Fruit fly (Drosophila melanogaster): ENCODE data around the gene mew.

DNA sequence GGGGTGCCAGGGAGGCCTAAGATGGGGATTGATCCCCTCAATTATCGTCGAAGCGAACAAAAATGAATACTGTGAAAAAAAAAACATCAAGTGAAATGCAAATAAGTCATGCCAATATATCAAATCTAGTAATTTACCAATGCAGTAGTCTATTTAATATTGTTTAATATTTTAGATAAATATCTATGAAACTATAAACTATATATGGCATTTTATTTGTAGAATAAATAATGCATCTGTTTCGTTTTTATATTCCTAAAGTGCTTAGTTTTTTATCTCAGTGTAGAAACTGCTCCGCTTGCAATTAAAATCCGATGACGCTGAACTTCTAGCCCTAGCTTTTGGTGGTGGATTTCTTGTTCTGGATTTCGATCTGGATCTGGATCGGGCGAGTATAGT lies 30.1 kb downstream of the mew start:
- TF ChIP-seq Doc3 (GFP tag; IDR thresholded peaks at IDR 0.05; ENCODE audit: partially characterized antibody) (no peak), knrl (GFP tag; IDR thresholded peaks at IDR 0.05; ENCODE audit: partially characterized antibody) (no peak), Hand (GFP tag; optimal IDR thresholded peaks at IDR 0.05) (no peak), CG2129 (GFP tag; IDR thresholded peaks at IDR 0.05; ENCODE audit: partially characterized antibody) (no peak), ac (GFP tag; optimal IDR thresholded peaks at IDR 0.05) (no peak), Dll (GFP tag; IDR thresholded peaks at IDR 0.05; ENCODE audit: partially characterized antibody) (no peak), CG3407 (GFP tag; optimal IDR thresholded peaks at IDR 0.05) (no peak), salm (tag; optimal IDR thresholded peaks at IDR 0.05) (no peak), Hr51 (GFP tag; optimal IDR thresholded peaks at IDR 0.05) (no peak)
